Fruit fly (Drosophila melanogaster): ENCODE results near the gene otu.
A peak's percentile ranks its signal among the peaks of the same experiment; 100 is the strongest.

Gene otu

dm6 chrX:8493473-8493872, 4.1 kb upstream of the otu start (continued):
- TF ChIP-seq lov (optimal IDR thresholded peaks at IDR 0.05) = no peak
- no peak for TF ChIP-seq lov (GFP tag; IDR thresholded peaks at IDR 0.05)
- peak; percentile 20 for TF ChIP-seq CG17359 (tag; optimal IDR thresholded peaks at IDR 0.05)
- peak; percentile 36 for TF ChIP-seq Fer1 (GFP tag; optimal IDR thresholded peaks at IDR 0.05)
- peak; percentile 18 for TF ChIP-seq Vsx1 (GFP tag; optimal IDR thresholded peaks at IDR 0.05)
- TF ChIP-seq CG13287 (GFP tag; IDR thresholded peaks at IDR 0.05; ENCODE audit: partially characterized antibody) = no peak
- peak; percentile 19 for TF ChIP-seq mirr (GFP tag; optimal IDR thresholded peaks at IDR 0.05)
- no peak for TF ChIP-seq nom (GFP tag; optimal IDR thresholded peaks at IDR 0.05)
- TF ChIP-seq CG7786 (GFP tag; optimal IDR thresholded peaks at IDR 0.05) = peak; percentile 11
- no peak for TF ChIP-seq hth (optimal IDR thresholded peaks at IDR 0.05)
- no peak for TF ChIP-seq stwl (tag; optimal IDR thresholded peaks at IDR 0.05)
- TF ChIP-seq CG12236 (GFP tag; optimal IDR thresholded peaks at IDR 0.05) = no peak
- peak; percentile 27; the same call in 1 of the 2 replicates for TF ChIP-seq danr (GFP tag; IDR thresholded peaks at IDR 0.05)
- TF ChIP-seq Dfd (GFP tag; optimal IDR thresholded peaks at IDR 0.05) = no peak
- no peak for TF ChIP-seq CG9609 (GFP tag; optimal IDR thresholded peaks at IDR 0.05)
- TF ChIP-seq CG17912 (GFP tag; optimal IDR thresholded peaks at IDR 0.05) = no peak
- TF ChIP-seq CG34376 (GFP tag; optimal IDR thresholded peaks at IDR 0.05) = no peak
- no peak for TF ChIP-seq CG8944 (GFP tag; optimal IDR thresholded peaks at IDR 0.05)
- TF ChIP-seq CG7987 (GFP tag; optimal IDR thresholded peaks at IDR 0.05) = no peak
- TF ChIP-seq bsh (GFP tag; optimal IDR thresholded peaks at IDR 0.05) = peak in 1 of 2 experiments; percentile 22
- TF ChIP-seq Med (GFP tag) = peak; percentile 96
- TF ChIP-seq luna (GFP tag; optimal IDR thresholded peaks at IDR 0.05) = no peak
- TF ChIP-seq ttk (GFP tag; IDR thresholded peaks at IDR 0.05) = peak; percentile 43; the same call in 1 of the 2 replicates
- no peak for TF ChIP-seq Dip2 (GFP tag; IDR thresholded peaks at IDR 0.05)
- TF ChIP-seq Sin3A (optimal IDR thresholded peaks at IDR 0.05) = no peak
- no peak for TF ChIP-seq CG10321 (GFP tag; IDR thresholded peaks at IDR 0.05)
- no peak for TF ChIP-seq ems (GFP tag; optimal IDR thresholded peaks at IDR 0.05)
- TF ChIP-seq unpg (GFP tag; optimal IDR thresholded peaks at IDR 0.05) = peak; percentile 51
- TF ChIP-seq CG18011 (GFP tag; optimal IDR thresholded peaks at IDR 0.05) = no peak
- TF ChIP-seq CG13624 (GFP tag; optimal IDR thresholded peaks at IDR 0.05) = peak; percentile 70
- peak; percentile 41 for TF ChIP-seq her (GFP tag; optimal IDR thresholded peaks at IDR 0.05)
- peak; percentile 53 for TF ChIP-seq gem (tag; optimal IDR thresholded peaks at IDR 0.05)
- TF ChIP-seq CG12769 (tag; optimal IDR thresholded peaks at IDR 0.05) = peak; percentile 77
- peak; percentile 31; the same call in 1 of the 2 replicates for TF ChIP-seq CG43689 (GFP tag; IDR thresholded peaks at IDR 0.05)
- no peak for TF ChIP-seq abd-A (tag; optimal IDR thresholded peaks at IDR 0.05)
- no peak for TF ChIP-seq CG12942 (GFP tag; optimal IDR thresholded peaks at IDR 0.05)
- TF ChIP-seq Doc3 (GFP tag; IDR thresholded peaks at IDR 0.05; ENCODE audit: partially characterized antibody) = no peak
- TF ChIP-seq MTF-1 (GFP tag; optimal IDR thresholded peaks at IDR 0.05; ENCODE audit: borderline replicate concordance) = no peak
- TF ChIP-seq CG16813 (GFP tag; IDR thresholded peaks at IDR 0.05; ENCODE audit: partially characterized antibody) = no peak
- TF ChIP-seq CHES-1-like (GFP tag; optimal IDR thresholded peaks at IDR 0.05) = peak; percentile 20
- no peak for TF ChIP-seq sd (tag; optimal IDR thresholded peaks at IDR 0.05)
- peak; percentile 48 for TF ChIP-seq CG10366 (GFP tag; IDR thresholded peaks at IDR 0.05)
- no peak for TF ChIP-seq jigr1 (GFP tag; IDR thresholded peaks at IDR 0.05)
- TF ChIP-seq en (GFP tag; optimal IDR thresholded peaks at IDR 0.05) = no peak
- no peak for TF ChIP-seq sens-2 (GFP tag; IDR thresholded peaks at IDR 0.05)
- TF ChIP-seq CG2202 (tag; optimal IDR thresholded peaks at IDR 0.05) = no peak
- no peak for TF ChIP-seq chinmo (GFP tag; IDR thresholded peaks at IDR 0.05; ENCODE audit: partially characterized antibody)
- no peak for TF ChIP-seq tna (GFP tag; IDR thresholded peaks at IDR 0.05; ENCODE audit: partially characterized antibody)
- TF ChIP-seq run (tag; optimal IDR thresholded peaks at IDR 0.05) = no peak
- TF ChIP-seq CG2199 (GFP tag; IDR thresholded peaks at IDR 0.05) = no peak
- TF ChIP-seq prd (optimal IDR thresholded peaks at IDR 0.05) = no peak
- TF ChIP-seq prd (GFP tag; IDR thresholded peaks at IDR 0.05) = peak; percentile 48; the same call in 1 of the 3 replicates
